Worm (Caenorhabditis elegans) whole organism, L1 larva: ENCODE measurements around the gene F26D2.3.

Experiments used
- C34B4.2 ChIP-seq: sonication (generic microtip); optimal IDR thresholded peaks from 2 replicates; lab custom pipeline; 2017; ENCODE audit warnings: mild to moderate bottlenecking, missing genetic modification characterization, missing compliant biosample characterization
- F16B12.6 ChIP-seq: fragments of 150-350 bp; optimal IDR thresholded peaks from 2 replicates; lab custom pipeline; 2014; ENCODE audit warnings: missing biosample characterization, missing genetic modification characterization
- aha-1 ChIP-seq: fragments of 150-350 bp; optimal IDR thresholded peaks from 2 replicates; lab custom pipeline; 2014; ENCODE audit warnings: missing biosample characterization, missing genetic modification characterization
- alr-1 ChIP-seq: fragments of 200-800 bp; sonication (Bioruptor generic); optimal IDR thresholded peaks from 2 replicates; lab custom pipeline; 2018; ENCODE audit warnings: borderline replicate concordance, mild to moderate bottlenecking, missing genetic modification characterization, missing compliant biosample characterization
- ama-1 ChIP-seq: fragments of 150-350 bp; optimal IDR thresholded peaks from 2 replicates; lab custom pipeline; 2014
- ceh-8 ChIP-seq: fragments of 200-800 bp; sonication (Bioruptor generic); optimal IDR thresholded peaks from 2 replicates; lab custom pipeline; 2018; ENCODE audit warnings: mild to moderate bottlenecking, missing genetic modification characterization, moderate library complexity, missing compliant biosample characterization
- ceh-82 ChIP-seq, 3 experiments: fragments of 150-350 bp in 1 of 3; sonication (generic microtip) in 2 of 3; optimal IDR thresholded peaks; 2 replicates each; lab custom pipeline; 2014 to 2017; ENCODE audit warnings: missing biosample characterization in 3 of 3, missing genetic modification characterization in 3 of 3
- ceh-88 ChIP-seq: fragments of 200-800 bp; sonication (Bioruptor generic); IDR thresholded peaks from 2 replicates; pipeline ENCODE4 v1.3.6; 2022; ENCODE audit warnings: missing genetic modification characterization, missing compliant biosample characterization
- ceh-90 ChIP-seq: sonication (generic microtip); optimal IDR thresholded peaks from 2 replicates; lab custom pipeline; 2016; ENCODE audit warnings: missing genetic modification characterization, missing compliant biosample characterization
- dsc-1 ChIP-seq: sonication (generic microtip); optimal IDR thresholded peaks from 2 replicates; lab custom pipeline; 2016; ENCODE audit warnings: mild to moderate bottlenecking, missing genetic modification characterization, missing compliant biosample characterization
- elt-2 ChIP-seq: sonication (generic microtip); optimal IDR thresholded peaks from 2 replicates; lab custom pipeline; 2016; ENCODE audit warnings: missing genetic modification characterization, mild to moderate bottlenecking, inconsistent platforms, missing compliant biosample characterization, missing genetic modification reagents
- fkh-10 ChIP-seq: sonication (generic microtip); optimal IDR thresholded peaks from 2 replicates; lab custom pipeline; 2017; ENCODE audit warnings: missing biosample characterization, missing genetic modification reagents, missing genetic modification characterization
- grh-1 ChIP-seq: fragments of 200-800 bp; sonication (Bioruptor generic); IDR thresholded peaks from 2 replicates; pipeline ENCODE4 v1.3.6; 2022; ENCODE audit warnings: missing genetic modification reagents, missing genetic modification characterization, missing compliant biosample characterization
- hlh-17 ChIP-seq: fragments of 200-800 bp; sonication (Bioruptor generic); optimal IDR thresholded peaks from 2 replicates; lab custom pipeline; 2018; ENCODE audit warnings: missing genetic modification characterization, mild to moderate bottlenecking, missing compliant biosample characterization, moderate library complexity, borderline replicate concordance
- hlh-4 ChIP-seq: sonication (generic microtip); optimal IDR thresholded peaks from 2 replicates; lab custom pipeline; 2016; ENCODE audit warnings: mild to moderate bottlenecking, missing genetic modification characterization, missing compliant biosample characterization
- jun-1 ChIP-seq: fragments of 150-350 bp; optimal IDR thresholded peaks from 2 replicates; lab custom pipeline; 2014; ENCODE audit warnings: missing biosample characterization, missing genetic modification reagents, missing genetic modification characterization
- lin-14 ChIP-seq: fragments of 200-800 bp; sonication (Bioruptor generic); optimal IDR thresholded peaks from 2 replicates; lab custom pipeline; 2018; ENCODE audit warnings: mild to moderate bottlenecking, missing genetic modification characterization, moderate library complexity, missing compliant biosample characterization
- lir-3 ChIP-seq: sonication (generic microtip); optimal IDR thresholded peaks from 2 replicates; lab custom pipeline; 2016; ENCODE audit warnings: mild to moderate bottlenecking, missing genetic modification characterization, moderate library complexity, missing compliant biosample characterization; ENCODE audit not compliant: poor library complexity
- lsy-2 ChIP-seq, 2 experiments: fragments of 150-350 bp; optimal IDR thresholded peaks; 2 replicates each; lab custom pipeline; 2014; ENCODE audit warnings: missing biosample characterization in 2 of 2, missing genetic modification characterization in 2 of 2
- mab-9 ChIP-seq: fragments of 200-800 bp; sonication (Bioruptor generic); IDR thresholded peaks from 2 replicates; pipeline ENCODE4 v1.3.6; 2022; ENCODE audit warnings: missing genetic modification reagents, missing genetic modification characterization, missing compliant biosample characterization
- mdl-1 ChIP-seq, 2 experiments: fragments of 150-350 bp; optimal IDR thresholded peaks; 2 replicates each; lab custom pipeline; 2014 to 2017; ENCODE audit warnings: missing biosample characterization in 2 of 2, missing genetic modification characterization in 2 of 2, inconsistent platforms in 1 of 2
- mep-1 ChIP-seq: fragments of 150-350 bp; optimal IDR thresholded peaks from 2 replicates; lab custom pipeline; 2014; ENCODE audit warnings: missing biosample characterization, missing genetic modification characterization
- nhr-11 ChIP-seq: fragments of 150-350 bp; optimal IDR thresholded peaks from 2 replicates; lab custom pipeline; 2014; ENCODE audit warnings: missing biosample characterization, missing genetic modification characterization
- nhr-12 ChIP-seq: sonication (generic microtip); optimal IDR thresholded peaks from 2 replicates; lab custom pipeline; 2017; ENCODE audit warnings: missing biosample characterization, missing genetic modification characterization
- nhr-19 ChIP-seq: fragments of 200-800 bp; sonication (Bioruptor generic); conservative IDR thresholded peaks from 2 replicates; pipeline ENCODE4 v1.3.6; 2022; ENCODE audit warnings: missing genetic modification characterization, missing compliant biosample characterization
- nhr-47 ChIP-seq: sonication (generic microtip); optimal IDR thresholded peaks from 2 replicates; lab custom pipeline; 2016; ENCODE audit warnings: mild to moderate bottlenecking, missing genetic modification characterization, moderate library complexity, missing compliant biosample characterization
- nhr-85 ChIP-seq: sonication (generic microtip); peaks from one replicate; lab custom pipeline; 2016; ENCODE audit warnings: missing genetic modification characterization, inconsistent platforms, missing compliant biosample characterization
- nhr-90 ChIP-seq: sonication (generic microtip); optimal IDR thresholded peaks from 2 replicates; lab custom pipeline; 2016; ENCODE audit warnings: mild to moderate bottlenecking, missing genetic modification characterization, missing compliant biosample characterization; ENCODE audit not compliant: poor library complexity
- pag-3 ChIP-seq: sonication (generic microtip); optimal IDR thresholded peaks from 2 replicates; lab custom pipeline; 2017; ENCODE audit warnings: missing genetic modification characterization, mild to moderate bottlenecking, missing compliant biosample characterization, antibody characterized with exemption, borderline replicate concordance; ENCODE audit not compliant: insufficient read depth
- rnt-1 ChIP-seq: sonication (generic microtip); optimal IDR thresholded peaks from 2 replicates; lab custom pipeline; 2016; ENCODE audit warnings: mild to moderate bottlenecking, missing genetic modification characterization, moderate library complexity, missing compliant biosample characterization
- snpc-4 ChIP-seq: fragments of 150-350 bp; optimal IDR thresholded peaks from 2 replicates; lab custom pipeline; 2014; ENCODE audit warnings: missing biosample characterization, missing genetic modification characterization
- sptf-1 ChIP-seq: fragments of 150-350 bp; optimal IDR thresholded peaks from 2 replicates; lab custom pipeline; 2014; ENCODE audit warnings: missing biosample characterization, missing genetic modification characterization
- tbx-2 ChIP-seq: sonication (generic microtip); optimal IDR thresholded peaks from 2 replicates; lab custom pipeline; 2016; ENCODE audit warnings: missing genetic modification characterization, missing compliant biosample characterization
- tlp-1 ChIP-seq: fragments of 150-350 bp; optimal IDR thresholded peaks from 2 replicates; lab custom pipeline; 2014; ENCODE audit warnings: missing biosample characterization, missing genetic modification characterization
- unc-86 ChIP-seq: sonication (generic microtip); optimal IDR thresholded peaks from 2 replicates; lab custom pipeline; 2016; ENCODE audit warnings: missing genetic modification characterization, missing compliant biosample characterization
- unc-98 ChIP-seq: fragments of 200-800 bp; sonication (Bioruptor generic); IDR thresholded peaks from 2 replicates; pipeline ENCODE4 v1.3.6; 2022; ENCODE audit warnings: missing genetic modification characterization, missing compliant biosample characterization
- vab-15 ChIP-seq: sonication (generic microtip); optimal IDR thresholded peaks from 2 replicates; lab custom pipeline; 2017; ENCODE audit warnings: missing genotype, mild to moderate bottlenecking, missing genetic modification characterization, missing compliant biosample characterization
- ztf-4 ChIP-seq: fragments of 150-350 bp; optimal IDR thresholded peaks from 2 replicates; lab custom pipeline; 2014; ENCODE audit warnings: missing biosample characterization, missing genetic modification characterization

F26D2.3 gene

DNA sequence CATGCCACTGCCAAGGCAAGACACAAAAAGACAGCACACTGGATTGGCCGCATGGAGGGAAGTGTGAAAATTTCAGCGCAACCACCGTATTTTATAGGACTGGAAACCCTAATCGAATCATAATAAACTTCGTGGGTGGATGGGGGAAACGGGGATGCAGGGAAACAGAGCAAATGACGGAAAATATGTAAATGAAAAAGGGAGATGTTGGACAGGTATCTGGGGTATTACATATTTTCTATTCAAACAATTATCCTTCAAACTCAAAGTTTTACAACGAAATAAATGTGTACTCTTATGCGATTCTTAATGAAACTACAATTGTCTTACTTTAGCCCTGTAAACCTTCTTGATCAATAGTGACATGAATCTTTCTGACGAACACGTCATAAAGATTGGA is 12.0 kb downstream of the F26D2.3 start, which contains the start of gene F26D2.16:
TSS of gene F26D2.16 (minus strand) at position 101 of the 400 bp plus-strand sequence.
- TF ChIP-seq F16B12.6 (tag; lab: Kevin White, UChicago) (no peak), hlh-4 (no peak), fkh-10 (GFP tag; lab: Kevin White, UChicago) (no peak), lir-3 (tag; lab: Kevin White, UChicago) (no peak), nhr-90 (tag; lab: Kevin White, UChicago) (no peak)

DNA sequence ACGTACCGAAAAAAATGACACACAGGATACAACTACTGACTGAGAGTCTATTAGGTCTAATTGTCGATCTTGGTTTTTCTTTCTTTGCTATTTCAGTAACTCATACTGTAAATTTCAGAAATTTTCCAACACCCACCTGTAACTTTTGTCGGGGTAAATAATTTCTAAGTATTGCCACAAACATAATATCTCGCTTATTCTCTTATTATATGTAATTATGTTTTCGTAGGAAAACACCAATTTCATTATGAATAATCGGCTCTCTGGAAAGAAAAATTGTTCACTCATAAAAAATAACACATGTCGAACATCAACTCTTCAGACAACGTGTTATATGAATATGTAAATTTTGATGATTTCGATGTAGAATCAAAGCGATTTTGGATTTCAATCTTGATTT is 12.9 kb downstream of the F26D2.3 start, which contains the start of gene srw-48:
TSS of gene srw-48 (plus strand) at position 301 of the 400 bp plus-strand sequence.
- no peak for TF ChIP-seq unc-86 (tag; lab: Kevin White, UChicago)
- no peak for TF ChIP-seq mab-9 (GFP tag; lab: Robert Waterston, UW)
- no peak for TF ChIP-seq lsy-2 (tag; optimal IDR thresholded peaks at IDR 0.05; lab: Kevin White, UChicago)
- TF ChIP-seq mep-1 (tag; lab: Kevin White, UChicago) = no peak
- no peak for TF ChIP-seq vab-15 (tag; lab: Kevin White, UChicago)
- no peak for TF ChIP-seq mdl-1 (tag; optimal IDR thresholded peaks at IDR 0.05; lab: Kevin White, UChicago)
- no peak for TF ChIP-seq ceh-90 (tag; lab: Kevin White, UChicago)
- TF ChIP-seq alr-1 = no peak
- TF ChIP-seq, all 84 proteins: peak for 0

- TF ChIP-seq ztf-4 (tag; lab: Kevin White, UChicago) = no peak
- no peak for TF ChIP-seq elt-2 (tag; lab: Kevin White, UChicago)
- TF ChIP-seq nhr-90 (tag; lab: Kevin White, UChicago) = no peak
- TF ChIP-seq lin-14 = no peak
- no peak for TF ChIP-seq nhr-11 (tag; lab: Kevin White, UChicago)
- TF ChIP-seq nhr-12 (tag; lab: Kevin White, UChicago) = no peak
- TF ChIP-seq, all 84 proteins: peak for 0
Measured at ce11 chrV:16424428-16424827, 16.7 kb downstream of the F26D2.3 start, which contains the start of gene srw-29. TSS of gene srw-29 (minus strand) at chrV:16424528.

ce11 chrV:16429503-16429902 is 21.7 kb downstream of the F26D2.3 start, which contains the start of gene F26D2.10:
TSS of gene F26D2.10 (minus strand) at chrV:16429603.
- TF ChIP-seq snpc-4 (tag; lab: Kevin White, UChicago) (no peak), nhr-85 (tag; lab: Kevin White, UChicago) (no peak), aha-1 (tag; lab: Kevin White, UChicago) (no peak)

DNA sequence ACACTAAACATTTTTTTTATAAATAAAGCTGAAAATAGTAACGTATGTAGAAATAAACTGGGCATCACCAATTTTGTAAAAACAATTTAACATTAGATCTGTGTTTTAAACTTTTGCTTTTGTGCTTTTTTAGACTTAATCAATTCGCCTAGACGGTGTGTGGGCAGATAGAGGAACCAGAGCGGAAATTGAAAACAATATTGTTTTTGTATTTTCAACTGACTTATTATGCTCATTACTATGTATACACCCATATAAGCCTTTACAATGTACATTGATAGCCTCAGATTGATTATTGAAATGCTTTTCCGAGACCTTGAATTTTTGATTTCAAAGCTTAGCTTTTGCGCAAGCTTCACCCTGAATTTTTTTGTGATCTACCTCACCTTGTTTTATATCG is 22.2 kb downstream of the F26D2.3 start, which contains the start of gene str-73:
TSS of gene str-73 (plus strand) at position 301 of the 400 bp plus-strand sequence.
- TF ChIP-seq ceh-8 (GFP tag; lab: Kevin White, UChicago) = no peak
- no peak for TF ChIP-seq C34B4.2 (tag; lab: Kevin White, UChicago)
- no peak for TF ChIP-seq ceh-88 (GFP tag; lab: Robert Waterston, UW)
- TF ChIP-seq elt-2 (tag; lab: Kevin White, UChicago) = no peak
- TF ChIP-seq vab-15 (tag; lab: Kevin White, UChicago) = no peak
- no peak for TF ChIP-seq grh-1
- no peak for TF ChIP-seq dsc-1
- no peak for TF ChIP-seq rnt-1 (tag; lab: Kevin White, UChicago)
- TF ChIP-seq nhr-11 (tag; lab: Kevin White, UChicago) = no peak
- no peak for TF ChIP-seq ceh-82 (tag; optimal IDR thresholded peaks at IDR 0.05; lab: Kevin White, UChicago)
- TF ChIP-seq ama-1 (lab: Kevin White, UChicago) = no peak
- TF ChIP-seq tlp-1 (tag; lab: Kevin White, UChicago) = no peak
- TF ChIP-seq tbx-2 (tag; lab: Kevin White, UChicago) = no peak
- TF ChIP-seq pag-3 = no peak
- no peak for TF ChIP-seq unc-98
- no peak for TF ChIP-seq jun-1 (tag; lab: Kevin White, UChicago)
- no peak for TF ChIP-seq hlh-17 (GFP tag; lab: Kevin White, UChicago)
- no peak for TF ChIP-seq nhr-47 (tag; lab: Kevin White, UChicago)
- TF ChIP-seq sptf-1 (tag; lab: Kevin White, UChicago) = no peak
- no peak for TF ChIP-seq nhr-19 (GFP tag; lab: Robert Waterston, UW)
